Fruit fly (Drosophila melanogaster) whole organism, pupa: Measurements from ENCODE around the gene CG42818.
A peak's percentile ranks its signal among the peaks of the same experiment; 100 is the strongest.

Experiments used
- CG10348 ChIP-seq: fragments of 200-800 bp; sonication (Bioruptor generic); IDR thresholded peaks from 2 replicates; pipeline ENCODE4 v1.3.6; 2022; ENCODE audit warnings: missing biosample characterization, missing genetic modification characterization
- CG12605 ChIP-seq: fragments of 200-800 bp; sonication (Bioruptor generic); IDR thresholded peaks from 2 replicates; pipeline ENCODE4 v1.3.6; 2022; ENCODE audit warnings: missing biosample characterization, missing genetic modification characterization
- CG13204 ChIP-seq: fragments of 200-800 bp; sonication (Bioruptor generic); optimal IDR thresholded peaks from 2 replicates; lab custom pipeline; 2018; ENCODE audit warnings: missing biosample characterization, mild to moderate bottlenecking, missing genetic modification characterization, moderate library complexity
- CG14655 ChIP-seq: fragments of 200-800 bp; sonication (Bioruptor generic); optimal IDR thresholded peaks from 3 replicates; lab custom pipeline; 2017; ENCODE audit warnings: mild to moderate bottlenecking, missing biosample characterization, missing genetic modification reagents, missing genetic modification characterization
- CG15710 ChIP-seq: fragments of 200-800 bp; sonication (Bioruptor generic); optimal IDR thresholded peaks from 2 replicates; lab custom pipeline; 2018; ENCODE audit warnings: missing biosample characterization, mild to moderate bottlenecking, missing genetic modification characterization, moderate library complexity
- CG17806 ChIP-seq: fragments of 200-800 bp; sonication (Bioruptor generic); optimal IDR thresholded peaks from 2 replicates; lab custom pipeline; 2018; ENCODE audit warnings: missing biosample characterization, mild to moderate bottlenecking, missing genetic modification characterization, moderate library complexity
- CG32121 ChIP-seq: fragments of 200-800 bp; sonication (Bioruptor generic); IDR thresholded peaks from 2 replicates; pipeline ENCODE4 v1.3.6; 2022; ENCODE audit warnings: missing biosample characterization, missing genetic modification characterization
- CG34367 ChIP-seq: fragments of 200-800 bp; sonication (Bioruptor generic); optimal IDR thresholded peaks from 2 replicates; lab custom pipeline; 2018; ENCODE audit warnings: missing biosample characterization, mild to moderate bottlenecking, missing genetic modification characterization
- CG4496 ChIP-seq: fragments of 200-800 bp; sonication (Bioruptor generic); IDR thresholded peaks from 3 replicates; pipeline ENCODE4 v1.3.6; 2022; ENCODE audit warnings: missing biosample characterization, missing genetic modification characterization
- CG8159 ChIP-seq: fragments of 200-800 bp; sonication (Bioruptor generic); optimal IDR thresholded peaks from 3 replicates; lab custom pipeline; 2018; ENCODE audit warnings: missing biosample characterization, mild to moderate bottlenecking, missing genetic modification characterization, moderate library complexity
- CG8301 ChIP-seq: fragments of 200-800 bp; sonication (Bioruptor generic); optimal IDR thresholded peaks from 2 replicates; lab custom pipeline; 2018; ENCODE audit warnings: missing biosample characterization, mild to moderate bottlenecking, missing genetic modification characterization
- CG9948 ChIP-seq: fragments of 200-800 bp; sonication (Bioruptor generic); optimal IDR thresholded peaks from 2 replicates; lab custom pipeline; 2018; ENCODE audit warnings: missing biosample characterization, mild to moderate bottlenecking, missing genetic modification characterization, moderate library complexity
- D1 ChIP-seq: fragments of 200-800 bp; sonication (Bioruptor generic); optimal IDR thresholded peaks from 2 replicates; lab custom pipeline; 2018; ENCODE audit warnings: missing biosample characterization, mild to moderate bottlenecking, missing genetic modification characterization, moderate library complexity
- EcR ChIP-seq: fragments of 200-800 bp; sonication (Bioruptor generic); optimal IDR thresholded peaks from 3 replicates; lab custom pipeline; 2019; ENCODE audit warnings: missing biosample characterization, missing genetic modification characterization, mild to moderate bottlenecking, moderate library complexity, missing genetic modification reagents
- Ets98B ChIP-seq: fragments of 200-800 bp; sonication (Bioruptor generic); IDR thresholded peaks from 2 replicates; pipeline ENCODE4 v1.3.6; 2022; ENCODE audit warnings: missing biosample characterization, missing genetic modification characterization
- Pif1A ChIP-seq: fragments of 200-800 bp; sonication (Bioruptor generic); optimal IDR thresholded peaks from 3 replicates; lab custom pipeline; 2016; ENCODE audit warnings: missing biosample characterization, missing genetic modification characterization
- Pif1B ChIP-seq: fragments of 200-800 bp; sonication (Bioruptor generic); optimal IDR thresholded peaks from 3 replicates; lab custom pipeline; 2016; ENCODE audit warnings: missing biosample characterization, missing genetic modification characterization
- Snoo ChIP-seq: fragments of 200-800 bp; sonication (Bioruptor generic); optimal IDR thresholded peaks from 3 replicates; lab custom pipeline; 2017; ENCODE audit warnings: missing biosample characterization, mild to moderate bottlenecking, missing genetic modification characterization, inconsistent platforms
- fd96Ca ChIP-seq: fragments of 200-800 bp; sonication (Bioruptor generic); IDR thresholded peaks from 3 replicates; pipeline ENCODE4 v1.3.6; 2022; ENCODE audit warnings: missing biosample characterization, missing genetic modification characterization
- gl ChIP-seq: fragments of 200-800 bp; sonication (Bioruptor generic); optimal IDR thresholded peaks from 2 replicates; lab custom pipeline; 2018; ENCODE audit warnings: missing biosample characterization, mild to moderate bottlenecking, missing genetic modification characterization
- rn ChIP-seq: fragments of 200-800 bp; sonication (Bioruptor generic); IDR thresholded peaks from 2 replicates; pipeline ENCODE4 v1.3.6; 2022; ENCODE audit warnings: missing biosample characterization, missing genetic modification characterization

CG42818 gene

DNA sequence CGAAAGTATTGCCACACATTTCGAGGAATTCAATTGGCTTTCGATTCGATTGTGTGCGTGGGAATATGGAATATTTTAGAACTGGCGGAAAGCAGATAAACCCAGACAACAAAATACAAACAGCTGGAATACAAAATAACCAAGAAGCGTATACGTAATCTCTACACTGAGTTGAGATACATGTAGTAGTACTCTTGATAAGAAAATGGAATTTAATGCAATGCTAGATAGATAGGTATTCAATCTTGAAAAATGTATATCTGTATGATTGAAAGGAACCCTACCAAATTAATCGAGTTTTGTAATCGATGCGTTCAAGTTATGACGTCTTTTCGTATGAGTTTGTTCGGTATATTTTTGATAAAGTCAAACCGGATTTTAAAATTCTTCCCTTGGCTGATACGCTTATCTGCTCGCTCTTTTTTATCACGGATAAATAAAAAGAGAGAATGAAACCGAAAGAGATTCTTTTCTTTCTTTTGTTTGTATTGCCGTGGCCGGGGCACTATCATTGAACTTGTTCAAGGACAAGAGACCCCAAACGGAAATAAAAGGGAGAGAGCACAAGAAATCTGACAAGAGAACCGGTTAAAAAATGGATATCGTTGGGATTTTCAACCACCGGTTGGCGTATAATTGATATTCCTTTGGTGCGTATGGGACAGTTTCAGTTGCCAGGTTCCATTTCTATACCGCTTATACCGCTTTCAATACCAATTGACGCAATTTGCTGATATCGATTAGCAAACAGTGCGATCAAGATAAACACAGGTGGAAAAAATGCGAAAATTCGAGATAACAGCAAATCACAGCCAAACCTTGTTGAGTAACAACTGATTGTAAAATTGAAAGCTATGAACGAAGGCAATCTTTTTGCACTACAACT lies 13.7 kb downstream of the CG42818 start:
- TF ChIP-seq CG13204 (peak; percentile 13), CG15710 (tag; lab: Kevin White, UChicago) (peak; percentile 12), CG4496 (GFP tag; lab: Robert Waterston, UW) (no peak), CG8159 (tag; lab: Kevin White, UChicago) (peak; percentile 24), CG34367 (tag; lab: Kevin White, UChicago) (peak; percentile 34), CG14655 (no peak), gl (tag; lab: Kevin White, UChicago) (peak; percentile 50), Snoo (no peak), EcR (GFP tag; lab: Kevin White, UChicago) (peak; percentile 98), CG8301 (no peak)

dm6 chr2L:16256118-16256435 lies 14.3 kb downstream of the CG42818 start:
- TF ChIP-seq CG10348 (no peak), gl (tag; lab: Kevin White, UChicago) (no peak), Snoo (no peak), Pif1A (no peak)

DNA sequence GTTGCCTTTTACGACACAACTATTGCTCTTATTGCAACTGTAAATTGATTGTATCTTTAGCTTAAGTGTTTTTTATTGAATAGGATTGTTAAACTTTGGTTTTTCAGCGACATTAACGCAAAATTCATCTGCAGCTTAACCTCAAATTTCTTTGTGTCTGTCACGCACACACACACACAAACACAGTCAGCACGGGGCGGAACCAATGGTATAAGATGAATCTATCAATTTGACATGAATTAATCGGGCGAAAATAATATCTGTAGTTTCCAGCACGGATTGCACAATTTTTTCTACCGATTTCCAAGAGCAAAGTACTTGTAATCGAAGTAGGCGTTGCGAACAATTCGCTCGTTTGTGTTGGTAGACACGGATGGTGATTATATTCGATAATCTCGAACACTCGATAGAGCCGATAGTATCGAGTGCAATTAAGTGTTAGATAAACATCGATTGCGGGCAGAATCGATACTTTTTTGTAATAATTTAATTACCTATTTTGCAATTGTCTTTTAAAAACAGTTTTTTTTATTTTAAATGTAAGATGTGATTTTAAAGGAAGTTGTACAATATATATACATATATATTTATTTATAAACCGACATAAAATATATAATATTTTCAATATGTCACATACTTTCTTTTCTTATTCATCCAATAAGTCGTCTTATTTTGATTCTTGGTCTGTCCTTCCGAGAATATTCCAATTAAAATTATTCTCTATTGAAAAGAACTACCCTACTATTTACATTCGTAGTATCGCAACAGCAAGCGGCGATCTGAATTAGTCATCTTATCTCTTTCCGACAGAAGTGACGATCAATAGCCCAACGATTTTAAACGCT lies 15.7 kb downstream of the CG42818 start, which contains the start of the genes PRL-1 and EndoGI:
Gene PRL-1 (minus strand): TSS at position 380 of the 845 bp plus-strand sequence.
Gene EndoGI (plus strand): TSS at position 462 of the 845 bp plus-strand sequence.
- peak; percentile 75 for TF ChIP-seq CG17806
- TF ChIP-seq EcR (GFP tag; lab: Kevin White, UChicago), result no peak
- TF ChIP-seq CG10348, result no peak
- TF ChIP-seq CG8301, result peak; percentile 67
- peak; percentile 78; the same call in 1 of the 2 replicates for TF ChIP-seq Ets98B
- peak; percentile 47 for TF ChIP-seq Pif1B (GFP tag; lab: Kevin White, UChicago)
- TF ChIP-seq CG34367 (tag; lab: Kevin White, UChicago), result peak; percentile 72
- TF ChIP-seq rn (GFP tag; lab: Robert Waterston, UW), result no peak; the same call in 1 of the 2 replicates
- TF ChIP-seq CG32121 (GFP tag; lab: Robert Waterston, UW), result peak; percentile 87
- peak; percentile 81 for TF ChIP-seq CG8159 (tag; lab: Kevin White, UChicago)
- TF ChIP-seq CG13204, result no peak
- TF ChIP-seq CG12605 (GFP tag; lab: Robert Waterston, UW), result peak; percentile 85
- no peak for TF ChIP-seq CG14655
- TF ChIP-seq gl (tag; lab: Kevin White, UChicago), result peak; percentile 10
- peak; percentile 79 for TF ChIP-seq CG15710 (tag; lab: Kevin White, UChicago)
- TF ChIP-seq fd96Ca, result no peak
- TF ChIP-seq D1, result peak; percentile 4
- TF ChIP-seq CG4496 (GFP tag; lab: Robert Waterston, UW), result peak; percentile 91
- TF ChIP-seq CG9948 (tag; lab: Kevin White, UChicago), result peak; percentile 71
- peak; percentile 57 for TF ChIP-seq Snoo
- peak; percentile 68 for TF ChIP-seq Pif1A
- TF ChIP-seq, all 21 proteins: peak for 15

DNA sequence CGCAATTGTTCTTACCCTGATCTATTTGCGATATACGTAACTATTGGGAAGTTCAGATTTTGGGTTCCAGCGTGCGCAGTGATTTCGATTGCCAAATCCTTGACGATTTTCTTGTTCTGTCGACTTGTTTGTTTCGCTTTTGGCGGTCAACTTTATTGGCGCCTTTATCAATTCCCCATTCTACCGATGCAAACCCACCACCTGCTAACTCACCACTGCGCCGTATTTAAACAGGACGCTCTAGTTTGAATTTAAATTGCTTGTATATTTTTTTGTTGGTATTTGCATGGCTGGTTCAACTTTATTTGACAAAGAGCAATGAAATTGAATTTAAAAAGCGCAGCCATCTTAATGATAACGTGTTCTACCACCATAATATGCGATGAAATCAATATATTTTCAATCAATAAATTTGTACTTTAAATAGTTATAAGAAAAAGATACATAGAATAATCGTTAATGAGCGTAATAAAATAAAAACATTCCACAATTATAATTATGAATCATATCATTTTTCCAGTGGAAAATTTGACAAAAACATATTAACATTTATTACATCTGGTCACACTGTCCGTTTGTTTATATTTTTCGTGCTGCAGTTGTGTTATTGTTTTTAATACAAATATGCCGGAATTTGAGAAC lies 20.0 kb downstream of the CG42818 start, which contains the start of the genes twe and CG4935:
Gene twe (minus strand): TSS at position 302 of the 642 bp plus-strand sequence.
Gene CG4935 (plus strand): TSS at position 566 of the 642 bp plus-strand sequence.
- TF ChIP-seq CG4496 (GFP tag; lab: Robert Waterston, UW), result no peak
- no peak for TF ChIP-seq CG34367 (tag; lab: Kevin White, UChicago)
- TF ChIP-seq CG17806, result no peak
- TF ChIP-seq Pif1A, result no peak
- no peak for TF ChIP-seq gl (tag; lab: Kevin White, UChicago)
- no peak for TF ChIP-seq rn (GFP tag; lab: Robert Waterston, UW)
- no peak for TF ChIP-seq Ets98B
- no peak for TF ChIP-seq CG8159 (tag; lab: Kevin White, UChicago)
- TF ChIP-seq CG10348, result no peak
- TF ChIP-seq CG15710 (tag; lab: Kevin White, UChicago), result no peak
- no peak for TF ChIP-seq CG14655
- TF ChIP-seq fd96Ca, result no peak
- no peak for TF ChIP-seq D1

- TF ChIP-seq Snoo (no peak), rn (GFP tag; lab: Robert Waterston, UW) (no peak), fd96Ca (no peak), CG13204 (no peak), CG12605 (GFP tag; lab: Robert Waterston, UW) (no peak), CG8301 (no peak), CG9948 (tag; lab: Kevin White, UChicago) (no peak), CG34367 (tag; lab: Kevin White, UChicago) (no peak), CG17806 (no peak), gl (tag; lab: Kevin White, UChicago) (no peak), CG32121 (GFP tag; lab: Robert Waterston, UW) (no peak), Pif1B (GFP tag; lab: Kevin White, UChicago) (no peak), EcR (GFP tag; lab: Kevin White, UChicago) (no peak)
- TF ChIP-seq, all 21 proteins: peak for 0
These were observed 22.0 kb downstream of the CG42818 start for dm6 chr2L:16263723-16264122.
